Fruit fly (Drosophila melanogaster) whole organism, wandering third instar larva: ENCODE results near the gene CG14109.

Source experiments
- Abd-B ChIP-seq: fragments of >200 bp; optimal IDR thresholded peaks from 2 replicates; lab custom pipeline; 2017; ENCODE audit warnings: missing biosample characterization, missing genetic modification characterization
- CG32264 ChIP-seq: fragments of 200-800 bp; sonication (Bioruptor generic); optimal IDR thresholded peaks from 2 replicates; lab custom pipeline; 2016; ENCODE audit warnings: missing biosample characterization, missing genetic modification characterization
- CG9705 ChIP-seq: fragments of 200-800 bp; sonication (Bioruptor generic); optimal IDR thresholded peaks from 2 replicates; lab custom pipeline; 2018; ENCODE audit warnings: missing biosample characterization, mild to moderate bottlenecking, missing genetic modification characterization
- CrebA ChIP-seq: fragments of 200-800 bp; sonication (Bioruptor generic); optimal IDR thresholded peaks from 2 replicates; lab custom pipeline; 2016; ENCODE audit warnings: missing biosample characterization, mild to moderate bottlenecking, missing genetic modification characterization, borderline replicate concordance
- Dfd ChIP-seq: fragments of >200 bp; optimal IDR thresholded peaks from 2 replicates; lab custom pipeline; 2017; ENCODE audit warnings: missing biosample characterization, missing genetic modification characterization
- Dif ChIP-seq: fragments of 200-275, 200-300 bp; sonication (Bioruptor generic); optimal IDR thresholded peaks from 2 replicates; lab custom pipeline; 2018; ENCODE audit warnings: missing biosample characterization, missing genetic modification characterization; ENCODE audit not compliant: partially characterized antibody
- GATAd ChIP-seq: sonication (Bioruptor generic); optimal IDR thresholded peaks from 2 replicates; lab custom pipeline; 2016; ENCODE audit warnings: missing biosample characterization, missing genetic modification characterization
- HLH106 ChIP-seq: fragments of 200-800 bp; optimal IDR thresholded peaks from 3 replicates; lab custom pipeline; 2019; ENCODE audit warnings: missing biosample characterization, mild to moderate bottlenecking, missing genetic modification characterization, moderate library complexity
- Hnf4 ChIP-seq: fragments of 200-800 bp; sonication (Bioruptor generic); optimal IDR thresholded peaks from 2 replicates; lab custom pipeline; 2016; ENCODE audit warnings: missing biosample characterization, mild to moderate bottlenecking, missing genetic modification characterization
- Hr78 ChIP-seq: fragments of >200 bp; optimal IDR thresholded peaks from 2 replicates; lab custom pipeline; 2017; ENCODE audit warnings: missing biosample characterization, missing genetic modification characterization
- Hr83 ChIP-seq: fragments of 200-300 bp; sonication (Bioruptor generic); optimal IDR thresholded peaks from 2 replicates; lab custom pipeline; 2016; ENCODE audit warnings: missing biosample characterization, mild to moderate bottlenecking, missing genetic modification characterization, moderate library complexity; ENCODE audit not compliant: poor library complexity, severe bottlenecking
- Jra ChIP-seq: sonication (Bioruptor generic); optimal IDR thresholded peaks from 2 replicates; lab custom pipeline; 2016; ENCODE audit warnings: missing biosample characterization, missing genetic modification characterization
- Mio ChIP-seq: sonication (Bioruptor generic); optimal IDR thresholded peaks from 2 replicates; lab custom pipeline; 2016; ENCODE audit warnings: missing biosample characterization, missing genetic modification characterization
- Myc ChIP-seq: fragments of >200 bp; optimal IDR thresholded peaks from 2 replicates; lab custom pipeline; 2017
- N ChIP-seq: fragments of >200 bp; optimal IDR thresholded peaks from 2 replicates; lab custom pipeline; 2018; ENCODE audit warnings: missing biosample characterization, missing external identifiers, missing genetic modification characterization
- OdsH ChIP-seq: fragments of 200-800 bp; sonication (Bioruptor generic); optimal IDR thresholded peaks from 2 replicates; lab custom pipeline; 2016; ENCODE audit warnings: missing biosample characterization, mild to moderate bottlenecking, missing genetic modification characterization
- Rel ChIP-seq, 2 experiments: fragments of 200-800 bp; sonication (Bioruptor generic) in 1 of 2; optimal IDR thresholded peaks; 2 replicates in 1 of 2; 3 replicates in 1 of 2; lab custom pipeline; 2016 to 2019; ENCODE audit warnings: mild to moderate bottlenecking in 2 of 2, missing biosample characterization in 2 of 2, missing genetic modification characterization in 2 of 2, moderate library complexity in 1 of 2
- Sp1 ChIP-seq: fragments of 200-800 bp; sonication (Bioruptor generic); optimal IDR thresholded peaks from 3 replicates; lab custom pipeline; 2019; ENCODE audit warnings: missing biosample characterization, mild to moderate bottlenecking, missing genetic modification characterization, moderate library complexity
- Vsx2 ChIP-seq: fragments of 200-300, 225-300 bp; sonication (Bioruptor generic); optimal IDR thresholded peaks from 2 replicates; lab custom pipeline; 2018; ENCODE audit warnings: missing biosample characterization, missing genetic modification characterization; ENCODE audit not compliant: partially characterized antibody
- br ChIP-seq: fragments of 200-800 bp; sonication (Bioruptor generic); optimal IDR thresholded peaks from 2 replicates; lab custom pipeline; 2016; ENCODE audit warnings: missing biosample characterization, missing genetic modification characterization
- brk ChIP-seq: fragments of 200-800 bp; sonication (Bioruptor generic); optimal IDR thresholded peaks from 2 replicates; lab custom pipeline; 2016; ENCODE audit warnings: missing biosample characterization, mild to moderate bottlenecking, missing genetic modification characterization
- dmrt93B ChIP-seq: fragments of 200-800 bp; sonication (Bioruptor generic); optimal IDR thresholded peaks from 2 replicates; lab custom pipeline; 2018; ENCODE audit warnings: missing biosample characterization, mild to moderate bottlenecking, missing genetic modification characterization
- dsf ChIP-seq: sonication (Bioruptor generic); optimal IDR thresholded peaks from 2 replicates; lab custom pipeline; 2016; ENCODE audit warnings: missing biosample characterization, missing genetic modification characterization, borderline replicate concordance
- ey ChIP-seq: fragments of 200-800 bp; sonication (Bioruptor generic); optimal IDR thresholded peaks from 2 replicates; lab custom pipeline; 2016; ENCODE audit warnings: missing biosample characterization, missing genetic modification characterization
- foxo ChIP-seq, 2 experiments: fragments of 200-800 bp; sonication (Bioruptor generic); optimal IDR thresholded peaks; 2 replicates in 1 of 2; 3 replicates in 1 of 2; lab custom pipeline; 2016 to 2017; ENCODE audit warnings: missing biosample characterization in 2 of 2, missing genetic modification characterization in 2 of 2
- fru ChIP-seq: fragments of 200-800 bp; sonication (Bioruptor generic); optimal IDR thresholded peaks from 3 replicates; lab custom pipeline; 2016; ENCODE audit warnings: missing biosample characterization, mild to moderate bottlenecking, missing genetic modification characterization
- h ChIP-seq: fragments of 200-800 bp; sonication (Bioruptor generic); optimal IDR thresholded peaks from 3 replicates; lab custom pipeline; 2016; ENCODE audit warnings: missing biosample characterization, mild to moderate bottlenecking, missing genetic modification characterization
- lola ChIP-seq: fragments of >200 bp; optimal IDR thresholded peaks from 2 replicates; lab custom pipeline; 2017; ENCODE audit warnings: missing biosample characterization, missing genetic modification characterization
- pan ChIP-seq: fragments of >200 bp; optimal IDR thresholded peaks from 2 replicates; lab custom pipeline; 2017
- psq ChIP-seq: fragments of 200-800 bp; sonication (Bioruptor generic); optimal IDR thresholded peaks from 3 replicates; lab custom pipeline; 2017; ENCODE audit warnings: missing biosample characterization, mild to moderate bottlenecking, missing genetic modification characterization, moderate library complexity
- rgr ChIP-seq: fragments of 200-800 bp; sonication (Bioruptor generic); optimal IDR thresholded peaks from 3 replicates; lab custom pipeline; 2016; ENCODE audit warnings: missing biosample characterization, mild to moderate bottlenecking, missing genetic modification characterization
- sage ChIP-seq: fragments of 200-800 bp; sonication (Bioruptor generic); optimal IDR thresholded peaks from 2 replicates; lab custom pipeline; 2016; ENCODE audit warnings: missing biosample characterization, mild to moderate bottlenecking, missing genetic modification characterization
- sv ChIP-seq: fragments of 200-800 bp; sonication (Bioruptor generic); optimal IDR thresholded peaks from 3 replicates; lab custom pipeline; 2016; ENCODE audit warnings: missing biosample characterization, missing genetic modification characterization
- tai ChIP-seq: sonication (Bioruptor generic); optimal IDR thresholded peaks from 2 replicates; lab custom pipeline; 2016; ENCODE audit warnings: missing biosample characterization, missing genetic modification characterization
- woc ChIP-seq: sonication (Bioruptor generic); optimal IDR thresholded peaks from 2 replicates; lab custom pipeline; 2016; ENCODE audit warnings: missing biosample characterization, mild to moderate bottlenecking, missing genetic modification characterization

Gene CG14109

dm6 chr3L:13409809-13410521 lies 30.7 kb upstream of the CG14109 start:
- TF ChIP-seq lola (GFP tag; lab: Kevin White, UChicago): no peak
- peak; percentile 25 for TF ChIP-seq fru (GFP tag; lab: Kevin White, UChicago)
- TF ChIP-seq Dif (GFP tag; lab: Kevin White, UChicago): no peak
- TF ChIP-seq pan (lab: Kevin White, UChicago): no peak
- peak; percentile 21 for TF ChIP-seq br (GFP tag; lab: Kevin White, UChicago)
- peak in 1 of 2 experiments; percentile 32 for TF ChIP-seq foxo (GFP tag; optimal IDR thresholded peaks at IDR 0.05; lab: Kevin White, UChicago)
- TF ChIP-seq Hr78 (GFP tag; lab: Kevin White, UChicago): no peak
- no peak for TF ChIP-seq CG9705 (GFP tag; lab: Kevin White, UChicago)
- no peak for TF ChIP-seq Hnf4 (GFP tag; lab: Kevin White, UChicago)
- TF ChIP-seq GATAd (GFP tag; lab: Kevin White, UChicago): no peak
- no peak for TF ChIP-seq brk (GFP tag; lab: Kevin White, UChicago)
- no peak for TF ChIP-seq Rel (GFP tag; optimal IDR thresholded peaks at IDR 0.05; lab: Kevin White, UChicago)
- no peak for TF ChIP-seq Rel (tag; optimal IDR thresholded peaks at IDR 0.05; lab: Kevin White, UChicago)
- TF ChIP-seq psq (GFP tag; lab: Kevin White, UChicago): peak; percentile 9
- TF ChIP-seq Sp1: peak; percentile 42
- TF ChIP-seq OdsH (GFP tag; lab: Kevin White, UChicago): peak; percentile 16
- no peak for TF ChIP-seq Mio (GFP tag; lab: Kevin White, UChicago)
- peak; percentile 35 for TF ChIP-seq ey (GFP tag; lab: Kevin White, UChicago)
- TF ChIP-seq rgr (GFP tag; lab: Kevin White, UChicago): no peak
- peak; percentile 20 for TF ChIP-seq h (GFP tag; lab: Kevin White, UChicago)
- TF ChIP-seq woc (GFP tag; lab: Kevin White, UChicago): peak; percentile 54
- no peak for TF ChIP-seq CG32264 (GFP tag; lab: Kevin White, UChicago)
- TF ChIP-seq HLH106 (tag; lab: Kevin White, UChicago): peak; percentile 32
- no peak for TF ChIP-seq Abd-B (GFP tag; lab: Kevin White, UChicago)

- TF ChIP-seq Dfd (GFP tag; lab: Kevin White, UChicago): no peak
- TF ChIP-seq Hr83 (GFP tag; lab: Kevin White, UChicago): peak; percentile 56
- TF ChIP-seq brk (GFP tag; lab: Kevin White, UChicago): no peak
- TF ChIP-seq foxo (GFP tag; optimal IDR thresholded peaks at IDR 0.05; lab: Kevin White, UChicago): peak in 1 of 2 experiments; percentile 22
- no peak for TF ChIP-seq Abd-B (GFP tag; lab: Kevin White, UChicago)
- TF ChIP-seq ey (GFP tag; lab: Kevin White, UChicago): peak; percentile 13
- TF ChIP-seq OdsH (GFP tag; lab: Kevin White, UChicago): no peak
- peak; percentile 18 for TF ChIP-seq Vsx2 (GFP tag; lab: Kevin White, UChicago)
- TF ChIP-seq rgr (GFP tag; lab: Kevin White, UChicago): peak; percentile 7
- peak; percentile 11 for TF ChIP-seq h (GFP tag; lab: Kevin White, UChicago)
These were observed 29.7 kb upstream of the CG14109 start for dm6 chr3L:13410999-13411398.

dm6 chr3L:13412200-13412885 lies 28.4 kb upstream of the CG14109 start, which contains the start of the genes CG10222 and flr:
CG10222 (minus strand) TSS chr3L:13412453.
flr (plus strand) TSS chr3L:13412843.
- peak; percentile 25 for TF ChIP-seq ey (GFP tag; lab: Kevin White, UChicago)
- no peak for TF ChIP-seq Vsx2 (GFP tag; lab: Kevin White, UChicago)
- TF ChIP-seq fru (GFP tag; lab: Kevin White, UChicago): peak; percentile 4
- TF ChIP-seq psq (GFP tag; lab: Kevin White, UChicago): peak; percentile 25
- no peak for TF ChIP-seq CrebA
- TF ChIP-seq sv (GFP tag; lab: Kevin White, UChicago): no peak
- no peak for TF ChIP-seq Rel (GFP tag; optimal IDR thresholded peaks at IDR 0.05; lab: Kevin White, UChicago)
- TF ChIP-seq Rel (tag; optimal IDR thresholded peaks at IDR 0.05; lab: Kevin White, UChicago): peak; percentile 78
- no peak for TF ChIP-seq sage (GFP tag; lab: Kevin White, UChicago)
- TF ChIP-seq rgr (GFP tag; lab: Kevin White, UChicago): peak; percentile 41
- peak; percentile 31 for TF ChIP-seq HLH106 (tag; lab: Kevin White, UChicago)
- TF ChIP-seq dsf (GFP tag; lab: Kevin White, UChicago): no peak
- no peak for TF ChIP-seq CG32264 (GFP tag; lab: Kevin White, UChicago)
- TF ChIP-seq Dfd (GFP tag; lab: Kevin White, UChicago): no peak
- TF ChIP-seq Hr78 (GFP tag; lab: Kevin White, UChicago): no peak
- TF ChIP-seq Hnf4 (GFP tag; lab: Kevin White, UChicago): no peak
- no peak for TF ChIP-seq Hr83 (GFP tag; lab: Kevin White, UChicago)
- TF ChIP-seq Myc (lab: Kevin White, UChicago): no peak
- no peak for TF ChIP-seq Mio (GFP tag; lab: Kevin White, UChicago)
- TF ChIP-seq dmrt93B (GFP tag; lab: Kevin White, UChicago): no peak
- TF ChIP-seq tai (GFP tag; lab: Kevin White, UChicago): no peak
- TF ChIP-seq Jra: no peak
- TF ChIP-seq Sp1: no peak
- TF ChIP-seq brk (GFP tag; lab: Kevin White, UChicago): no peak
- no peak for TF ChIP-seq Dif (GFP tag; lab: Kevin White, UChicago)
- peak; percentile 11 for TF ChIP-seq OdsH (GFP tag; lab: Kevin White, UChicago)
- TF ChIP-seq N (GFP tag; lab: Kevin White, UChicago): no peak
- peak; percentile 23 for TF ChIP-seq h (GFP tag; lab: Kevin White, UChicago)
